Worm (Caenorhabditis elegans) whole organism, L1 larva: Measurements from ENCODE around the gene ptr-25.

Experiments used
- alr-1 ChIP-seq: fragments of 200-800 bp; sonication (Bioruptor generic); optimal IDR thresholded peaks from 2 replicates; lab custom pipeline; 2018; ENCODE audit warnings: borderline replicate concordance, mild to moderate bottlenecking, missing genetic modification characterization, missing compliant biosample characterization
- aly-2 ChIP-seq: fragments of 150-350 bp; optimal IDR thresholded peaks from 2 replicates; lab custom pipeline; 2014; ENCODE audit warnings: missing biosample characterization, missing genetic modification characterization
- efl-1 ChIP-seq, 4 experiments: fragments of 150-350 bp; optimal IDR thresholded peaks in 3 of 4; peaks in 1 of 4; 1 replicate in 1 of 4; 2 replicates in 3 of 4; lab custom pipeline; 2014; ENCODE audit warnings: missing biosample characterization in 2 of 4, missing genetic modification characterization in 2 of 4, missing genetic modification reagents in 2 of 4
- lin-13 ChIP-seq: fragments of 150-350 bp; optimal IDR thresholded peaks from 2 replicates; lab custom pipeline; 2014; ENCODE audit warnings: missing biosample characterization, missing genetic modification reagents, missing genetic modification characterization
- lsy-2 ChIP-seq, 2 experiments: fragments of 150-350 bp; optimal IDR thresholded peaks; 2 replicates each; lab custom pipeline; 2014; ENCODE audit warnings: missing biosample characterization in 2 of 2, missing genetic modification characterization in 2 of 2
- mdl-1 ChIP-seq, 2 experiments: fragments of 150-350 bp; optimal IDR thresholded peaks; 2 replicates each; lab custom pipeline; 2014 to 2017; ENCODE audit warnings: missing biosample characterization in 2 of 2, missing genetic modification characterization in 2 of 2, inconsistent platforms in 1 of 2
- nhr-28 ChIP-seq: fragments of 150-350 bp; optimal IDR thresholded peaks from 2 replicates; lab custom pipeline; 2014; ENCODE audit warnings: missing biosample characterization, missing genetic modification characterization
- nhr-76 ChIP-seq: sonication (generic microtip); optimal IDR thresholded peaks from 2 replicates; lab custom pipeline; 2017; ENCODE audit warnings: missing biosample characterization, missing genetic modification characterization
- pqm-1 ChIP-seq: sonication (generic microtip); optimal IDR thresholded peaks from 3 replicates; lab custom pipeline; 2017; ENCODE audit warnings: missing biosample characterization, missing genetic modification characterization
- unc-30 ChIP-seq: sonication (generic microtip); optimal IDR thresholded peaks from 2 replicates; lab custom pipeline; 2017; ENCODE audit warnings: missing biosample characterization, missing genetic modification characterization
- vab-15 ChIP-seq: sonication (generic microtip); optimal IDR thresholded peaks from 2 replicates; lab custom pipeline; 2017; ENCODE audit warnings: missing genotype, mild to moderate bottlenecking, missing genetic modification characterization, missing compliant biosample characterization
- ztf-11 ChIP-seq, 2 experiments: sonication (generic microtip); optimal IDR thresholded peaks; 2 replicates each; lab custom pipeline; 2016 to 2017; ENCODE audit warnings: missing genetic modification characterization in 2 of 2, missing biosample characterization in 1 of 2, missing compliant biosample characterization in 1 of 2

- TF ChIP-seq mdl-1 (tag; optimal IDR thresholded peaks at IDR 0.05; lab: Kevin White, UChicago): no peak
- no peak for TF ChIP-seq alr-1 (tag; lab: Kevin White, UChicago)
- TF ChIP-seq vab-15 (tag; lab: Kevin White, UChicago): no peak
- TF ChIP-seq nhr-28: no peak
- no peak for TF ChIP-seq aly-2 (tag; lab: Kevin White, UChicago)
- TF ChIP-seq ztf-11 (tag; optimal IDR thresholded peaks at IDR 0.05; lab: Kevin White, UChicago): no peak
- TF ChIP-seq unc-30 (tag; lab: Kevin White, UChicago): no peak
- TF ChIP-seq lin-13 (GFP tag; lab: Kevin White, UChicago): no peak
- no peak for TF ChIP-seq pqm-1 (tag; lab: Kevin White, UChicago)
- no peak for TF ChIP-seq lsy-2 (tag; optimal IDR thresholded peaks at IDR 0.05; lab: Kevin White, UChicago)
- no peak for TF ChIP-seq nhr-76 (tag; lab: Kevin White, UChicago)
- no peak for TF ChIP-seq efl-1 (optimal IDR thresholded peaks at IDR 0.05; lab: Kevin White, UChicago)
- peak in 1 of 2 experiments; percentile 1 for TF ChIP-seq efl-1 (GFP tag; optimal IDR thresholded peaks at IDR 0.05 in 1 of 2; lab: Kevin White, UChicago)
These were observed 18.2 kb downstream of the ptr-25 start for ce11 chrIII:10505943-10506698.
